Fruit fly (Drosophila melanogaster): ENCODE measurements around the gene to.

Gene to

dm6 chr3R:25262322-25262761 is 22.4 kb downstream of the to start, which contains the start of the genes Kdsr and CG11858 (continued):
- peak; percentile 77 for TF ChIP-seq zfh1 (GFP tag; IDR thresholded peaks at IDR 0.05)
- no peak for TF ChIP-seq tio (GFP tag; optimal IDR thresholded peaks at IDR 0.05)
- TF ChIP-seq Sox100B (GFP tag; optimal IDR thresholded peaks at IDR 0.05), result no peak
- TF ChIP-seq CoRest (tag; optimal IDR thresholded peaks at IDR 0.05), result peak; percentile 71
- no peak for TF ChIP-seq dati (GFP tag; IDR thresholded peaks at IDR 0.05)
- TF ChIP-seq nom (GFP tag; optimal IDR thresholded peaks at IDR 0.05), result no peak
- peak; percentile 23; the same call in 1 of the 2 replicates for TF ChIP-seq CG32767 (GFP tag; IDR thresholded peaks at IDR 0.05)
- TF ChIP-seq Vsx1 (GFP tag; optimal IDR thresholded peaks at IDR 0.05), result no peak
- peak; percentile 19 for TF ChIP-seq CG10462 (GFP tag; optimal IDR thresholded peaks at IDR 0.05)
- TF ChIP-seq CG13894 (tag; optimal IDR thresholded peaks at IDR 0.05), result peak; percentile 57
- no peak for TF ChIP-seq CG30431 (GFP tag; optimal IDR thresholded peaks at IDR 0.05)
- TF ChIP-seq CG7372 (GFP tag; IDR thresholded peaks at IDR 0.05), result peak; percentile 35; the same call in 1 of the 2 replicates
- TF ChIP-seq CG1647 (GFP tag; optimal IDR thresholded peaks at IDR 0.05), result peak; percentile 19
- peak; percentile 49 for TF ChIP-seq CG12299 (tag; optimal IDR thresholded peaks at IDR 0.05)
- peak; percentile 35 for TF ChIP-seq kay (GFP tag; optimal IDR thresholded peaks at IDR 0.05)
- peak; percentile 55 for TF ChIP-seq CG4854 (GFP tag; optimal IDR thresholded peaks at IDR 0.05)
- TF ChIP-seq D19A (tag; optimal IDR thresholded peaks at IDR 0.05), result no peak
- TF ChIP-seq Dip3 (GFP tag; optimal IDR thresholded peaks at IDR 0.05), result peak; percentile 50
- peak; percentile 55; the same call in 1 of the 2 replicates for TF ChIP-seq seq (GFP tag; IDR thresholded peaks at IDR 0.05)
- no peak for TF ChIP-seq CG31365 (tag; optimal IDR thresholded peaks at IDR 0.05)
- TF ChIP-seq ewg (GFP tag; optimal IDR thresholded peaks at IDR 0.05), result no peak
- TF ChIP-seq CG10321 (GFP tag; IDR thresholded peaks at IDR 0.05), result no peak
- no peak for TF ChIP-seq Opbp (GFP tag; IDR thresholded peaks at IDR 0.05; ENCODE audit: partially characterized antibody)
- TF ChIP-seq CG1602 (GFP tag; optimal IDR thresholded peaks at IDR 0.05), result peak; percentile 12
- TF ChIP-seq gcm2 (GFP tag; optimal IDR thresholded peaks at IDR 0.05), result peak; percentile 28
- peak; percentile 45 for TF ChIP-seq CG17802 (tag; optimal IDR thresholded peaks at IDR 0.05)
- TF ChIP-seq dimm (GFP tag; IDR thresholded peaks at IDR 0.05), result no peak
- TF ChIP-seq CG6689 (GFP tag; IDR thresholded peaks at IDR 0.05), result peak; percentile 63
- peak; percentile 64 for TF ChIP-seq lmd (GFP tag; IDR thresholded peaks at IDR 0.05)
- TF ChIP-seq CG9817 (tag; optimal IDR thresholded peaks at IDR 0.05), result peak; percentile 65
- TF ChIP-seq CrebB (tag; optimal IDR thresholded peaks at IDR 0.05), result peak; percentile 44
- TF ChIP-seq Jarid2 (GFP tag; optimal IDR thresholded peaks at IDR 0.05), result no peak
- no peak for TF ChIP-seq jing (GFP tag; optimal IDR thresholded peaks at IDR 0.05)
- peak; percentile 75 for TF ChIP-seq PHDP (tag; optimal IDR thresholded peaks at IDR 0.05)
- peak; percentile 56 for TF ChIP-seq CG15601 (tag; optimal IDR thresholded peaks at IDR 0.05)
- peak; percentile 31 for TF ChIP-seq disco-r (GFP tag; optimal IDR thresholded peaks at IDR 0.05)
- peak; percentile 21 for TF ChIP-seq pnt (GFP tag; optimal IDR thresholded peaks at IDR 0.05)
- TF ChIP-seq Meics (GFP tag; optimal IDR thresholded peaks at IDR 0.05), result peak; percentile 61
- TF ChIP-seq dpn (GFP tag; optimal IDR thresholded peaks at IDR 0.05), result peak; percentile 56 to 57
- TF ChIP-seq nmo (GFP tag; optimal IDR thresholded peaks at IDR 0.05), result peak; percentile 75
- no peak for TF ChIP-seq CG1024 (GFP tag; IDR thresholded peaks at IDR 0.05)
- no peak for TF ChIP-seq CTCF (GFP tag; optimal IDR thresholded peaks at IDR 0.05)
- peak; percentile 75 for TF ChIP-seq phol (tag; optimal IDR thresholded peaks at IDR 0.05)
- peak; percentile 74 for TF ChIP-seq H15 (GFP tag; IDR thresholded peaks at IDR 0.05)
- peak; percentile 1 for TF ChIP-seq kah (GFP tag; optimal IDR thresholded peaks at IDR 0.05)
- no peak for TF ChIP-seq CG7963 (GFP tag; IDR thresholded peaks at IDR 0.05; ENCODE audit: partially characterized antibody)
- peak; percentile 46; the same call in 1 of the 2 replicates for TF ChIP-seq wor (GFP tag; IDR thresholded peaks at IDR 0.05)
- peak; percentile 33 for TF ChIP-seq scrt (GFP tag; optimal IDR thresholded peaks at IDR 0.05)
- peak; percentile 68 for TF ChIP-seq sisA (GFP tag; IDR thresholded peaks at IDR 0.05)
- peak; percentile 30 for TF ChIP-seq twi (tag; optimal IDR thresholded peaks at IDR 0.05)
- no peak for TF ChIP-seq CG2678 (tag; optimal IDR thresholded peaks at IDR 0.05)

Data from whole organism, embryonic.